Fruit fly (Drosophila melanogaster): Measurements from ENCODE around the gene ATPsynE.

ATPsynE gene

dm6 chr3R:14287980-14288379 lies 38.8 kb upstream of the ATPsynE start:
- no peak for TF ChIP-seq CTCF (optimal IDR thresholded peaks at IDR 0.05)
- no peak for TF ChIP-seq CG8478 (optimal IDR thresholded peaks at IDR 0.05)

dm6 chr3R:14288669-14289383 lies 37.9 kb upstream of the ATPsynE start, which contains the start of gene red:
TSS of gene red (plus strand) at chr3R:14289071.
- TF ChIP-seq CG8478 (optimal IDR thresholded peaks at IDR 0.05), result no peak
- TF ChIP-seq CTCF (optimal IDR thresholded peaks at IDR 0.05), result no peak

- TF ChIP-seq CTCF (optimal IDR thresholded peaks at IDR 0.05), result no peak
- TF ChIP-seq CG8478 (optimal IDR thresholded peaks at IDR 0.05), result no peak
Measured at dm6 chr3R:14289958-14290835, 36.5 kb upstream of the ATPsynE start.

dm6 chr3R:14291431-14291830 lies 35.3 kb upstream of the ATPsynE start:
- TF ChIP-seq CTCF (optimal IDR thresholded peaks at IDR 0.05) (no peak), CG8478 (optimal IDR thresholded peaks at IDR 0.05) (no peak)

- TF ChIP-seq CTCF (optimal IDR thresholded peaks at IDR 0.05), result no peak
- TF ChIP-seq CG8478 (optimal IDR thresholded peaks at IDR 0.05), result no peak
Measured at dm6 chr3R:14292307-14292711, 34.4 kb upstream of the ATPsynE start.

dm6 chr3R:14294397-14295018 lies 32.2 kb upstream of the ATPsynE start:
- no peak for TF ChIP-seq CTCF (optimal IDR thresholded peaks at IDR 0.05)
- no peak for TF ChIP-seq CG8478 (optimal IDR thresholded peaks at IDR 0.05)

- TF ChIP-seq CTCF (optimal IDR thresholded peaks at IDR 0.05) (no peak), CG8478 (optimal IDR thresholded peaks at IDR 0.05) (no peak)
Measured at dm6 chr3R:14296126-14296525, 30.6 kb upstream of the ATPsynE start.

dm6 chr3R:14296700-14297099 lies 30.0 kb upstream of the ATPsynE start:
- TF ChIP-seq CTCF (optimal IDR thresholded peaks at IDR 0.05), result no peak
- no peak for TF ChIP-seq CG8478 (optimal IDR thresholded peaks at IDR 0.05)

dm6 chr3R:14297489-14297888 lies 29.3 kb upstream of the ATPsynE start:
- no peak for TF ChIP-seq CTCF (optimal IDR thresholded peaks at IDR 0.05)
- TF ChIP-seq CG8478 (optimal IDR thresholded peaks at IDR 0.05), result no peak

dm6 chr3R:14298078-14298896 lies 28.5 kb upstream of the ATPsynE start:
- TF ChIP-seq CG8478 (optimal IDR thresholded peaks at IDR 0.05) (no peak), CTCF (optimal IDR thresholded peaks at IDR 0.05) (no peak)

- TF ChIP-seq CTCF (optimal IDR thresholded peaks at IDR 0.05), result no peak
- no peak for TF ChIP-seq CG8478 (optimal IDR thresholded peaks at IDR 0.05)
Measured at dm6 chr3R:14299891-14300290, 26.9 kb upstream of the ATPsynE start.

dm6 chr3R:14302128-14302527 lies 24.6 kb upstream of the ATPsynE start, which contains the start of gene IFT54:
TSS of gene IFT54 (plus strand) at chr3R:14302428.
- TF ChIP-seq CTCF (optimal IDR thresholded peaks at IDR 0.05), result no peak
- TF ChIP-seq CG8478 (optimal IDR thresholded peaks at IDR 0.05), result no peak

dm6 chr3R:14307972-14308673 lies 18.6 kb upstream of the ATPsynE start:
- TF ChIP-seq CG8478 (optimal IDR thresholded peaks at IDR 0.05) (no peak), CTCF (optimal IDR thresholded peaks at IDR 0.05) (peak in 1 of 2 experiments; percentile 26)

dm6 chr3R:14308801-14309217 lies 17.9 kb upstream of the ATPsynE start, which contains the start of gene Polr2I:
TSS of gene Polr2I (plus strand) at chr3R:14309089.
- TF ChIP-seq CG8478 (optimal IDR thresholded peaks at IDR 0.05) (no peak), CTCF (optimal IDR thresholded peaks at IDR 0.05) (no peak)

Data from S2 (cell line).